Fruit fly (Drosophila melanogaster): ENCODE measurements around the gene brwl.

Gene brwl

DNA sequence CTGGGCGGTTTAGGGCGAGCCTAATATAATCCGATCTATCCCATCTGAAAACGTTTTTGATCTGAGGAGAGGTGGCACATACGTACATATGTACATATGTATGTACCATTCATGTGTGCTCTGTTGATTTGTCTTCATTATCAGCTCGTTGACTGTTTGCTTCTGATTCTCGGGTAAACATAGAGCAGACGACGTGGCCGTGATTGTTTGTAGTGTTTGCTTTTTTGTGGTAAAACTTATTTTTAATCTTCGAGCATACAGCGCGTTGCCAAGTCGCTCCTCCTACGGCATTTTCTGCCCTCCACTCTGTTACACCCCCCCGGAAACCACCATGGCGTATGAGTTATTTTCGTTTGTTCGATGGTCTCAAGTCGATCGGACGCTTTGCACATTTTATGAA lies 43.0 kb upstream of the brwl start (continued):
- peak; percentile 92 for TF ChIP-seq CG17912 (GFP tag; optimal IDR thresholded peaks at IDR 0.05)
- peak; percentile 93 for TF ChIP-seq Awh (GFP tag; IDR thresholded peaks at IDR 0.05)
- TF ChIP-seq CG12219 (GFP tag; optimal IDR thresholded peaks at IDR 0.05), result peak; percentile 91
- TF ChIP-seq tap (tag; optimal IDR thresholded peaks at IDR 0.05), result peak; percentile 74
- TF ChIP-seq onecut (GFP tag; IDR thresholded peaks at IDR 0.05), result peak; percentile 84
- peak; percentile 47 for TF ChIP-seq jumu (GFP tag; optimal IDR thresholded peaks at IDR 0.05)
- peak; percentile 89 for TF ChIP-seq Rfx (GFP tag; IDR thresholded peaks at IDR 0.05)
- peak; percentile 37 for TF ChIP-seq pros (GFP tag; optimal IDR thresholded peaks at IDR 0.05)
- peak; percentile 49; the same call in 1 of the 2 replicates for TF ChIP-seq NFAT (GFP tag; IDR thresholded peaks at IDR 0.05)
- peak; percentile 68; the same call in 1 of the 3 replicates for TF ChIP-seq C15 (GFP tag; IDR thresholded peaks at IDR 0.05)
- peak; percentile 67 for TF ChIP-seq CG12391 (tag; optimal IDR thresholded peaks at IDR 0.05)
- peak; percentile 80 for TF ChIP-seq z (GFP tag; IDR thresholded peaks at IDR 0.05)
- TF ChIP-seq CG11085 (GFP tag; IDR thresholded peaks at IDR 0.05), result peak; percentile 59; the same call in 1 of the 2 replicates
- peak; percentile 98 for TF ChIP-seq kni (GFP tag; optimal IDR thresholded peaks at IDR 0.05)
- no peak for TF ChIP-seq hkb (optimal IDR thresholded peaks at IDR 0.05)
- TF ChIP-seq hkb (GFP tag; IDR thresholded peaks at IDR 0.05), result peak; percentile 90
- TF ChIP-seq schlank (tag; optimal IDR thresholded peaks at IDR 0.05), result peak; percentile 87
- peak; percentile 19 for TF ChIP-seq CG16815 (GFP tag; optimal IDR thresholded peaks at IDR 0.05)
- no peak for TF ChIP-seq CG32772 (GFP tag; IDR thresholded peaks at IDR 0.05)
- TF ChIP-seq Hr39 (optimal IDR thresholded peaks at IDR 0.05), result no peak
- peak; percentile 83 for TF ChIP-seq en (GFP tag; optimal IDR thresholded peaks at IDR 0.05)
- TF ChIP-seq pum (GFP tag; optimal IDR thresholded peaks at IDR 0.05), result peak; percentile 78
- peak; percentile 26 for TF ChIP-seq D19B (GFP tag; optimal IDR thresholded peaks at IDR 0.05)
- peak; percentile 37 for TF ChIP-seq tin (GFP tag; optimal IDR thresholded peaks at IDR 0.05)
- peak; percentile 58 for TF ChIP-seq ftz-f1 (GFP tag; optimal IDR thresholded peaks at IDR 0.05)
- TF ChIP-seq ham (GFP tag; IDR thresholded peaks at IDR 0.05), result peak; percentile 6; the same call in 1 of the 2 replicates
- TF ChIP-seq tgo (GFP tag; IDR thresholded peaks at IDR 0.05), result peak; percentile 57; the same call in 2 of the 3 replicates
- TF ChIP-seq maf-S (GFP tag; optimal IDR thresholded peaks at IDR 0.05), result peak; percentile 87
- TF ChIP-seq Elba2 (GFP tag; optimal IDR thresholded peaks at IDR 0.05), result no peak
- peak; percentile 62; the same call in 1 of the 2 replicates for TF ChIP-seq wdn (GFP tag; IDR thresholded peaks at IDR 0.05)
- TF ChIP-seq nmo (GFP tag; optimal IDR thresholded peaks at IDR 0.05), result peak; percentile 32
- TF ChIP-seq Xbp1 (GFP tag; optimal IDR thresholded peaks at IDR 0.05), result peak; percentile 58
- no peak for TF ChIP-seq Dref (GFP tag; IDR thresholded peaks at IDR 0.05)
- TF ChIP-seq Myb (GFP tag; optimal IDR thresholded peaks at IDR 0.05), result peak; percentile 45
- no peak for TF ChIP-seq Ets65A (GFP tag)
- TF ChIP-seq Scr (GFP tag; IDR thresholded peaks at IDR 0.05; ENCODE audit: partially characterized antibody), result no peak
- TF ChIP-seq NC2α (GFP tag; optimal IDR thresholded peaks at IDR 0.05), result peak; percentile 87
- TF ChIP-seq p53 (GFP tag; optimal IDR thresholded peaks at IDR 0.05), result peak; percentile 89
- no peak for TF ChIP-seq D (optimal IDR thresholded peaks at IDR 0.05)
- TF ChIP-seq D (GFP tag; optimal IDR thresholded peaks at IDR 0.05), result peak; percentile 86
- peak; percentile 89 for TF ChIP-seq CG18619 (GFP tag; optimal IDR thresholded peaks at IDR 0.05)
- peak; percentile 77 for TF ChIP-seq pfk (GFP tag; optimal IDR thresholded peaks at IDR 0.05)
- TF ChIP-seq ato (GFP tag; IDR thresholded peaks at IDR 0.05; ENCODE audit: partially characterized antibody), result no peak
- TF ChIP-seq lilli (GFP tag; optimal IDR thresholded peaks at IDR 0.05), result peak; percentile 51
- peak; percentile 89 for TF ChIP-seq CG31224 (GFP tag; IDR thresholded peaks at IDR 0.05)
- peak; percentile 91 for TF ChIP-seq gce (GFP tag; IDR thresholded peaks at IDR 0.05)
- peak; percentile 94 for TF ChIP-seq HHEX (GFP tag; optimal IDR thresholded peaks at IDR 0.05)
- TF ChIP-seq CG16863 (GFP tag; optimal IDR thresholded peaks at IDR 0.05), result peak; percentile 89
- peak; percentile 63 for TF ChIP-seq dmrt99B (tag; optimal IDR thresholded peaks at IDR 0.05)
- TF ChIP-seq fd96Cb (tag; optimal IDR thresholded peaks at IDR 0.05), result peak; percentile 44
- peak; percentile 87 for TF ChIP-seq rib (GFP tag; IDR thresholded peaks at IDR 0.05)
- peak; percentile 94 for TF ChIP-seq CG10209 (GFP tag; optimal IDR thresholded peaks at IDR 0.05)
- TF ChIP-seq pzg (GFP tag; optimal IDR thresholded peaks at IDR 0.05), result peak; percentile 9
